Fruit fly (Drosophila melanogaster) whole organism, embryonic: ENCODE data around the gene Tmhs.

Experiments
- Bgb ChIP-seq: fragments of 200-800 bp; sonication (Bioruptor generic); IDR thresholded peaks from 2 replicates; pipeline ENCODE4 v1.3.6; 2022; ENCODE audit warnings: missing biosample characterization, missing genetic modification characterization; ENCODE audit not compliant: partially characterized antibody
- CG10209 ChIP-seq: fragments of 200-800 bp; sonication (Bioruptor generic); optimal IDR thresholded peaks from 3 replicates; lab custom pipeline; 2017; ENCODE audit warnings: missing biosample characterization, mild to moderate bottlenecking, missing genetic modification characterization, missing genetic modification reagents
- CG12659 ChIP-seq: fragments of 200-800 bp; sonication (Bioruptor generic); optimal IDR thresholded peaks from 3 replicates; lab custom pipeline; 2017; ENCODE audit warnings: mild to moderate bottlenecking, missing biosample characterization, missing genetic modification reagents, missing genetic modification characterization
- CG13894 ChIP-seq: fragments of 200-800 bp; sonication (Bioruptor generic); optimal IDR thresholded peaks from 3 replicates; lab custom pipeline; 2018; ENCODE audit warnings: missing biosample characterization, mild to moderate bottlenecking, missing genetic modification characterization, moderate library complexity
- CG14710 ChIP-seq: fragments of 200-800 bp; sonication (Bioruptor generic); optimal IDR thresholded peaks from 3 replicates; lab custom pipeline; 2019; ENCODE audit warnings: missing biosample characterization, mild to moderate bottlenecking, missing genetic modification characterization, moderate library complexity
- CG15514 ChIP-seq: fragments of 200-800 bp; sonication (Bioruptor generic); optimal IDR thresholded peaks from 3 replicates; lab custom pipeline; 2017; ENCODE audit warnings: missing biosample characterization, missing genetic modification characterization, mild to moderate bottlenecking, moderate library complexity, missing genetic modification reagents
- CG16813 ChIP-seq: fragments of 200-800 bp; sonication (Bioruptor generic); IDR thresholded peaks from 3 replicates; pipeline ENCODE4 v1.3.6; 2022; ENCODE audit warnings: missing biosample characterization, missing genetic modification characterization; ENCODE audit not compliant: partially characterized antibody
- CG17186 ChIP-seq: fragments of 200-800 bp; sonication (Bioruptor generic); optimal IDR thresholded peaks from 3 replicates; lab custom pipeline; 2017; ENCODE audit warnings: missing biosample characterization, missing genetic modification reagents, missing genetic modification characterization
- CG18011 ChIP-seq: fragments of 200-800 bp; sonication (Bioruptor generic); optimal IDR thresholded peaks from 2 replicates; lab custom pipeline; 2017; ENCODE audit warnings: missing biosample characterization, missing genetic modification characterization, mild to moderate bottlenecking, moderate library complexity, missing genotype
- CG18476 ChIP-seq: fragments of 200-800 bp; sonication (Bioruptor generic); optimal IDR thresholded peaks from 2 replicates; lab custom pipeline; 2016; ENCODE audit warnings: missing biosample characterization, mild to moderate bottlenecking, missing genetic modification characterization
- CG2116 ChIP-seq: fragments of 200-800 bp; sonication (Bioruptor generic); optimal IDR thresholded peaks from 3 replicates; lab custom pipeline; 2018; ENCODE audit warnings: missing biosample characterization, mild to moderate bottlenecking, missing genetic modification characterization
- CG3407 ChIP-seq: fragments of 200-800 bp; sonication (Bioruptor generic); optimal IDR thresholded peaks from 2 replicates; lab custom pipeline; 2018; ENCODE audit warnings: missing biosample characterization, mild to moderate bottlenecking, missing genetic modification characterization
- CG34224 ChIP-seq: fragments of 200-800 bp; sonication (Bioruptor generic); IDR thresholded peaks from 3 replicates; pipeline ENCODE4 v1.3.6; 2022; ENCODE audit warnings: missing biosample characterization, missing genetic modification characterization; ENCODE audit not compliant: partially characterized antibody
- CG34376 ChIP-seq: fragments of 200-800 bp; sonication (Bioruptor generic); optimal IDR thresholded peaks from 2 replicates; lab custom pipeline; 2018; ENCODE audit warnings: missing biosample characterization, mild to moderate bottlenecking, missing genetic modification characterization
- CG34422 ChIP-seq: fragments of 200-800 bp; sonication (Bioruptor generic); IDR thresholded peaks from 3 replicates; pipeline ENCODE4 v1.3.6; 2022; ENCODE audit warnings: missing biosample characterization, missing genetic modification characterization
- CG5245 ChIP-seq: fragments of 200-800 bp; sonication (Bioruptor generic); optimal IDR thresholded peaks from 3 replicates; lab custom pipeline; 2016; ENCODE audit warnings: missing biosample characterization, missing genetic modification characterization
- CG8290 ChIP-seq, 3 experiments: fragments of 200-800 bp; sonication (Bioruptor generic); optimal IDR thresholded peaks; 2 replicates each; lab custom pipeline; 2016 to 2019; ENCODE audit warnings: missing biosample characterization in 3 of 3, missing genetic modification characterization in 3 of 3, mild to moderate bottlenecking in 2 of 3, moderate library complexity in 1 of 3
- CG9727 ChIP-seq: fragments of 200-800 bp; sonication (Bioruptor generic); optimal IDR thresholded peaks from 3 replicates; lab custom pipeline; 2017; ENCODE audit warnings: missing biosample characterization, mild to moderate bottlenecking, missing genetic modification characterization
- CG9797 ChIP-seq: fragments of 200-800 bp; sonication (Bioruptor generic); optimal IDR thresholded peaks from 3 replicates; lab custom pipeline; 2018; ENCODE audit warnings: missing biosample characterization, mild to moderate bottlenecking, missing genetic modification characterization
- CTCF ChIP-seq: fragments of 200-800 bp; sonication (Bioruptor generic); optimal IDR thresholded peaks from 2 replicates; lab custom pipeline; 2017; ENCODE audit warnings: missing biosample characterization, mild to moderate bottlenecking, missing genetic modification characterization, moderate library complexity
- Doc3 ChIP-seq: fragments of 200-800 bp; sonication (Bioruptor generic); IDR thresholded peaks from 3 replicates; pipeline ENCODE4 v1.3.6; 2022; ENCODE audit warnings: missing biosample characterization, missing genetic modification characterization; ENCODE audit not compliant: partially characterized antibody
- Dp ChIP-seq: fragments of 200-800 bp; sonication (Bioruptor generic); optimal IDR thresholded peaks from 2 replicates; lab custom pipeline; 2018; ENCODE audit warnings: missing biosample characterization, mild to moderate bottlenecking, missing genetic modification characterization, moderate library complexity
- Ets97D ChIP-seq: fragments of 200-800 bp; sonication (Bioruptor generic); optimal IDR thresholded peaks from 3 replicates; lab custom pipeline; 2016; ENCODE audit warnings: missing biosample characterization, missing genetic modification characterization
- Fer2 ChIP-seq: fragments of 200-800 bp; sonication (Bioruptor generic); optimal IDR thresholded peaks from 2 replicates; lab custom pipeline; 2018; ENCODE audit warnings: missing biosample characterization, mild to moderate bottlenecking, missing genetic modification characterization, moderate library complexity
- HLHmδ ChIP-seq: fragments of 200-800 bp; sonication (Bioruptor generic); optimal IDR thresholded peaks from 2 replicates; lab custom pipeline; 2018; ENCODE audit warnings: missing biosample characterization, mild to moderate bottlenecking, missing genetic modification characterization, moderate library complexity
- MBD-R2 ChIP-seq: fragments of 200-800 bp; sonication (Bioruptor generic); IDR thresholded peaks from 2 replicates; pipeline ENCODE4 v1.3.6; 2022; ENCODE audit warnings: missing biosample characterization, missing genetic modification characterization
- MESR4 ChIP-seq: fragments of 200-800 bp; sonication (Bioruptor generic); optimal IDR thresholded peaks from 2 replicates; lab custom pipeline; 2018; ENCODE audit warnings: missing biosample characterization, mild to moderate bottlenecking, missing genetic modification characterization, moderate library complexity
- Opbp ChIP-seq: fragments of 200-800 bp; sonication (Bioruptor generic); IDR thresholded peaks from 3 replicates; pipeline ENCODE4 v1.3.6; 2022; ENCODE audit warnings: missing biosample characterization, missing genetic modification characterization; ENCODE audit not compliant: partially characterized antibody
- Scr ChIP-seq: fragments of 200-800 bp; sonication (Bioruptor generic); IDR thresholded peaks from 2 replicates; pipeline ENCODE4 v1.3.6; 2022; ENCODE audit warnings: missing biosample characterization, missing genetic modification characterization; ENCODE audit not compliant: partially characterized antibody
- Sry-δ ChIP-seq: fragments of 200-800 bp; sonication (Bioruptor generic); optimal IDR thresholded peaks from 2 replicates; lab custom pipeline; 2016; ENCODE audit warnings: missing biosample characterization, missing genetic modification characterization
- Taf1 ChIP-seq: fragments of 200-800 bp; sonication (Bioruptor generic); IDR thresholded peaks from 2 replicates; pipeline ENCODE4 v1.3.6; 2022; ENCODE audit warnings: missing biosample characterization, missing genetic modification characterization
- Trl ChIP-seq, 3 experiments: fragments of >200 bp in 2 of 3; fragments of 200-800 bp in 1 of 3; sonication (Bioruptor generic) in 1 of 3; optimal IDR thresholded peaks; 2 replicates in 1 of 3; 3 replicates in 2 of 3; lab custom pipeline; 2016 to 2017; ENCODE audit warnings: missing biosample characterization in 1 of 3, missing genetic modification characterization in 1 of 3
- cato ChIP-seq: fragments of 200-800 bp; sonication (Bioruptor generic); optimal IDR thresholded peaks from 2 replicates; lab custom pipeline; 2016; ENCODE audit warnings: missing biosample characterization, missing genetic modification characterization, borderline replicate concordance
- chm ChIP-seq: fragments of 200-800 bp; sonication (Bioruptor generic); IDR thresholded peaks from 2 replicates; pipeline ENCODE4 v1.3.6; 2022; ENCODE audit warnings: missing biosample characterization, missing genetic modification characterization
- ftz-f1 ChIP-seq: fragments of 200-800 bp; sonication (Bioruptor generic); optimal IDR thresholded peaks from 2 replicates; lab custom pipeline; 2016; ENCODE audit warnings: missing biosample characterization, missing genetic modification characterization
- grn ChIP-seq: fragments of 200-800 bp; sonication (Bioruptor generic); optimal IDR thresholded peaks from 3 replicates; lab custom pipeline; 2017; ENCODE audit warnings: missing biosample characterization, missing genetic modification characterization
- inv ChIP-seq: fragments of 200-800 bp; sonication (Bioruptor generic); IDR thresholded peaks from 2 replicates; pipeline ENCODE4 v1.3.6; 2022; ENCODE audit warnings: missing biosample characterization, missing genetic modification characterization; ENCODE audit not compliant: partially characterized antibody
- ken ChIP-seq: fragments of 200-800 bp; sonication (Bioruptor generic); IDR thresholded peaks from 3 replicates; pipeline ENCODE4 v1.3.6; 2022; ENCODE audit warnings: missing biosample characterization, missing genetic modification characterization
- kni ChIP-seq: fragments of 200-800 bp; sonication (Bioruptor generic); optimal IDR thresholded peaks from 3 replicates; lab custom pipeline; 2017; ENCODE audit warnings: mild to moderate bottlenecking, missing biosample characterization, missing genetic modification reagents, missing genetic modification characterization
- org-1 ChIP-seq: fragments of 200-800 bp; sonication (Bioruptor generic); optimal IDR thresholded peaks from 2 replicates; lab custom pipeline; 2017; ENCODE audit warnings: missing biosample characterization, missing genetic modification characterization
- sens ChIP-seq: fragments of 200-800 bp; sonication (Bioruptor generic); peaks from one replicate; lab custom pipeline; 2016; ENCODE audit warnings: missing biosample characterization, missing genetic modification characterization
- shn ChIP-seq: fragments of 200-800 bp; sonication (Bioruptor generic); optimal IDR thresholded peaks from 3 replicates; lab custom pipeline; 2016; ENCODE audit warnings: missing biosample characterization, missing genetic modification characterization
- sna ChIP-seq: fragments of 200-800 bp; sonication (Bioruptor generic); IDR thresholded peaks from 2 replicates; pipeline ENCODE4 v1.3.6; 2022; ENCODE audit warnings: missing biosample characterization, missing genetic modification characterization; ENCODE audit not compliant: partially characterized antibody
- ssp ChIP-seq: fragments of 200-800 bp; sonication (Bioruptor generic); IDR thresholded peaks from 2 replicates; pipeline ENCODE4 v1.3.6; 2022; ENCODE audit warnings: missing biosample characterization, missing genetic modification characterization
- stwl ChIP-seq: fragments of 200-800 bp; sonication (Bioruptor generic); optimal IDR thresholded peaks from 3 replicates; lab custom pipeline; 2018; ENCODE audit warnings: missing biosample characterization, mild to moderate bottlenecking, missing genetic modification characterization, moderate library complexity
- sug ChIP-seq: fragments of 200-800 bp; optimal IDR thresholded peaks from 2 replicates; lab custom pipeline; 2019; ENCODE audit warnings: missing biosample characterization, mild to moderate bottlenecking, missing genetic modification characterization, moderate library complexity
- unc-4 ChIP-seq: fragments of 200-800 bp; sonication (Bioruptor generic); IDR thresholded peaks from 2 replicates; pipeline ENCODE4 v1.3.6; 2022; ENCODE audit warnings: missing biosample characterization, missing genetic modification characterization; ENCODE audit not compliant: partially characterized antibody
- vvl ChIP-seq: fragments of 200-800 bp; sonication (Bioruptor generic); IDR thresholded peaks from 2 replicates; pipeline ENCODE4 v1.3.6; 2022; ENCODE audit warnings: missing biosample characterization, missing genetic modification characterization
- zen2 ChIP-seq: fragments of 200-800 bp; sonication (Bioruptor generic); IDR thresholded peaks from 3 replicates; pipeline ENCODE4 v1.3.6; 2022; ENCODE audit warnings: missing biosample characterization, missing genetic modification characterization; ENCODE audit not compliant: partially characterized antibody

The Tmhs gene

dm6 chr3L:1884652-1885051 lies 805 bp upstream of the Tmhs start, which contains the start of gene Aprt:
TSS of gene Aprt (minus strand) at chr3L:1885019.
- TF ChIP-seq CG16813 (GFP tag; lab: Robert Waterston, UW) (peak; percentile 66), kni (GFP tag; lab: Kevin White, UChicago) (no peak), chm (GFP tag; lab: Robert Waterston, UW) (no peak), ssp (no peak), HLHmδ (GFP tag; lab: Kevin White, UChicago) (peak; percentile 59), MESR4 (GFP tag; lab: Kevin White, UChicago) (peak; percentile 46), CG9727 (GFP tag; lab: Kevin White, UChicago) (peak; percentile 17), CG34422 (no peak), CG8290 (GFP tag; optimal IDR thresholded peaks at IDR 0.05; lab: Kevin White, UChicago) (no peak), CG8290 (tag; optimal IDR thresholded peaks at IDR 0.05; lab: Kevin White, UChicago) (peak in 1 of 2 experiments; percentile 42), CG18011 (GFP tag; lab: Kevin White, UChicago) (peak; percentile 29), zen2 (GFP tag; lab: Robert Waterston, UW) (peak; percentile 76), CG5245 (GFP tag; lab: Kevin White, UChicago) (no peak), unc-4 (peak; percentile 87), inv (GFP tag; lab: Robert Waterston, UW) (peak; percentile 51; the same call in 1 of the 2 replicates), CG10209 (GFP tag; lab: Kevin White, UChicago) (no peak), CG2116 (peak; percentile 37), Fer2 (tag; lab: Kevin White, UChicago) (no peak), sna (GFP tag; lab: Robert Waterston, UW) (peak; percentile 85), Dp (peak; percentile 96), ken (GFP tag; lab: Robert Waterston, UW) (no peak), Trl (optimal IDR thresholded peaks at IDR 0.05; lab: Kevin White, UChicago) (no peak), Trl (GFP tag; optimal IDR thresholded peaks at IDR 0.05; lab: Kevin White, UChicago) (no peak), cato (GFP tag; lab: Kevin White, UChicago) (no peak), shn (GFP tag; lab: Kevin White, UChicago) (no peak), CG14710 (tag; lab: Kevin White, UChicago) (peak; percentile 15), Ets97D (GFP tag; lab: Kevin White, UChicago) (peak; percentile 2), ftz-f1 (GFP tag; lab: Kevin White, UChicago) (peak; percentile 81), org-1 (GFP tag; lab: Kevin White, UChicago) (no peak), CG9797 (GFP tag; lab: Kevin White, UChicago) (peak; percentile 50), CG13894 (tag; lab: Kevin White, UChicago) (peak; percentile 19), MBD-R2 (GFP tag; lab: Robert Waterston, UW) (peak; percentile 68; the same call in 1 of the 2 replicates), CG18476 (GFP tag; lab: Kevin White, UChicago) (peak; percentile 3), CG34376 (GFP tag; lab: Kevin White, UChicago) (peak; percentile 78), Sry-δ (GFP tag; lab: Kevin White, UChicago) (peak; percentile 87), Doc3 (peak; percentile 73), CG15514 (peak; percentile 71), Opbp (GFP tag; lab: Robert Waterston, UW) (peak; percentile 86), sens (GFP tag; lab: Kevin White, UChicago) (peak; percentile 72), vvl (0 out of 2 replicates have a peak, but pooled peaks have one; percentile 10), CG3407 (GFP tag; lab: Kevin White, UChicago) (no peak), CTCF (peak; percentile 64), Bgb (peak; percentile 86), Taf1 (GFP tag; lab: Robert Waterston, UW) (no peak), CG17186 (peak; percentile 40), grn (GFP tag; lab: Kevin White, UChicago) (peak; percentile 59), Scr (peak; percentile 76), sug (tag; lab: Kevin White, UChicago) (peak; percentile 63), stwl (tag; lab: Kevin White, UChicago) (peak; percentile 12), CG34224 (GFP tag; lab: Robert Waterston, UW) (peak; percentile 94), CG12659 (GFP tag; lab: Kevin White, UChicago) (peak; percentile 13)
